Worm (Caenorhabditis elegans): Measurements from ENCODE around the gene sru-2.

sru-2 gene

DNA sequence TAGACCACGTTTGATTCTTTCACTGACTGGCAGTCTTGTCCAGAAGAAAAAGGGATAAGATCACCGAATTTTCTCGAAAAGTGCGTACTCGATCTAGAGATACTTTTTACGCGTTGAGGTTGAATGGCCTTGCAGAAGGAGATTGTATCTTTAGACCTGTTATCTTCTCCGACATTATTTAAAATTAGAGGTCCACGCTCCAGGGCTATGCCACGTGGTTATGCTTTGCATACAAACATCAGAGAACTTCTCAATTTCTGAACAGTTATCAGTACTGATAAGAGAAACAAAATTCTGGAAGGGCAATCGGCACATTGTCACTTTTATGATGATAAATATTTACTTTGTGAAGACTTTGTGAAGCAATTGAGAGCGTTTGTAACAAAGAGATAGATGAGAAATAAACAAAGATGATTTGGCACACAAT, 44.0 kb upstream of the sru-2 start (continued):
- no peak for TF ChIP-seq nhr-12 (tag; optimal IDR thresholded peaks at IDR 0.05)
- peak; percentile 58 for TF ChIP-seq F13H6.1 (tag; optimal IDR thresholded peaks at IDR 0.05)
- TF ChIP-seq aly-2 (tag; optimal IDR thresholded peaks at IDR 0.05): no peak
- TF ChIP-seq nhr-25 (tag; optimal IDR thresholded peaks at IDR 0.05): peak; percentile 17
- TF ChIP-seq mdl-1 (tag; optimal IDR thresholded peaks at IDR 0.05): peak; percentile 72 to 87
- TF ChIP-seq ztf-1 (GFP tag; conservative IDR thresholded peaks at IDR 0.05): no peak
- TF ChIP-seq lin-11 (tag; optimal IDR thresholded peaks at IDR 0.05): no peak
- TF ChIP-seq peb-1 (tag; optimal IDR thresholded peaks at IDR 0.05): no peak
- TF ChIP-seq ceh-82 (tag; optimal IDR thresholded peaks at IDR 0.05): no peak

DNA sequence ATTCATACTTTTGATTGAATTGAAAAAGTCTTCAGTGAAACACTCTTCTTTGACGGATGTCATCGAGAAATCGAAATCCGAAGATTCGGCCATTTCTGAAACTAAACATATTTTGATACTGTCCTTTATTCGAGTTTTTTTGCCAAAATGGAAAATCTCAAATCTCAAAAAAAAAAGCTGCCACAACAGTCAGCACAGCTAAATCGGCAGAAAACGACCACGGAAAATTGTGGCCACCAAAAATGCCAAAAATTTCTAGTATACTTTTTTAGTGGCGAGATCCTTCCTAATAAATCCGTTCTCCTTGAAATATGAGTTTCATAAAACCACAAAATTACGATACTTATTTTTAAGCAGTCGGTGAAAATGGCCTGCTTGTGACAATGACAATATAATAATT, 42.1 kb upstream of the sru-2 start, which contains the start of gene F38E11.9:
TSS of gene F38E11.9 (minus strand) at position 101 of the 400 bp plus-strand sequence.
- TF ChIP-seq mdl-1 (tag; optimal IDR thresholded peaks at IDR 0.05) (no peak), unc-62 (GFP tag; optimal IDR thresholded peaks at IDR 0.05) (no peak), lin-39 (tag; optimal IDR thresholded peaks at IDR 0.05) (no peak), C34F6.9 (tag; optimal IDR thresholded peaks at IDR 0.05) (no peak), fos-1 (tag; optimal IDR thresholded peaks at IDR 0.05) (no peak), dmd-4 (tag; optimal IDR thresholded peaks at IDR 0.05) (no peak), nhr-11 (tag; optimal IDR thresholded peaks at IDR 0.05) (no peak), ceh-82 (tag; optimal IDR thresholded peaks at IDR 0.05) (no peak), sem-4 (tag; optimal IDR thresholded peaks at IDR 0.05) (no peak), lin-13 (GFP tag; optimal IDR thresholded peaks at IDR 0.05) (no peak), sma-3 (GFP tag; optimal IDR thresholded peaks at IDR 0.05) (no peak), nhr-129 (tag; optimal IDR thresholded peaks at IDR 0.05) (no peak), zag-1 (tag; optimal IDR thresholded peaks at IDR 0.05) (no peak), ztf-4 (tag; optimal IDR thresholded peaks at IDR 0.05) (no peak), mbf-1 (tag; optimal IDR thresholded peaks at IDR 0.05) (no peak), nhr-77 (tag; optimal IDR thresholded peaks at IDR 0.05) (no peak)

DNA sequence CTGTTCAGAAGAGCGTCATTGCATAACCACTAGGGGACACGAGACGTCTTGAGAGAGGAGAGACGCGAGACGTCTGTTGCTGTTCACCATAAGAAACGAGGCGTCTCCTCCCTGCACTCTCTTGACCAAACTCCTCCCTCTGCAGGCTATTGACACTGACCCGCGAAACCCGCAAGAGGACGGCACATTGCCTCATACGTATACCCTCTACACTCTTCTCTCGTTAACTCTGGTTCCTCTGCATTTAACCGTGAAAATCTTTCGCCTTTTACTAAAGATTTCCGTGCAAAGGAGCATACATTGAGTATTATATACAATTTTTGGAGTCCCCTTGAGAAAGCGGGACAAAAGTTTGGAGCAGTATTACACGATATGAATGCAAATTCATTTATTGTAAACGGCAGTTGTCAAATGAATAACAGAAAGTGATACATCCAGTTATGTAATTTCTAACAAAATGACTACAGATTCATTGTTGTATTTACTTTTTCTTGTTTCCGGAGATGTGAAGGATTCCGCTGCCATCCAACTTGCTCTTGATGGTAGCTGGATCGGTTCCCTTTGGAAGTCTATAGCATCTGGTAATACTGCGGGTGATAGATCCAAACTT, 41.5 kb upstream of the sru-2 start:
- peak; percentile 88 for TF ChIP-seq nhr-25 (tag; optimal IDR thresholded peaks at IDR 0.05)
- no peak for TF ChIP-seq unc-62 (GFP tag; optimal IDR thresholded peaks at IDR 0.05)
- peak; percentile 93 for TF ChIP-seq sem-4 (tag; optimal IDR thresholded peaks at IDR 0.05)
- TF ChIP-seq C34F6.9 (tag; optimal IDR thresholded peaks at IDR 0.05): peak; percentile 94
- TF ChIP-seq nhr-129 (tag; optimal IDR thresholded peaks at IDR 0.05): peak; percentile 95
- TF ChIP-seq mdl-1 (tag; optimal IDR thresholded peaks at IDR 0.05): peak; percentile 66 to 84
- TF ChIP-seq nhr-10 (tag; optimal IDR thresholded peaks at IDR 0.05): peak; percentile 67
- peak; percentile 93 for TF ChIP-seq lin-11 (tag; optimal IDR thresholded peaks at IDR 0.05)
- peak; percentile 44 for TF ChIP-seq nhr-237 (tag; optimal IDR thresholded peaks at IDR 0.05)
- TF ChIP-seq ama-1 (optimal IDR thresholded peaks at IDR 0.05): peak; percentile 99
- peak; percentile 84 to 92 for TF ChIP-seq lsy-2 (tag; optimal IDR thresholded peaks at IDR 0.05)
- peak; percentile 96 for TF ChIP-seq sma-9 (GFP tag; optimal IDR thresholded peaks at IDR 0.05)
- no peak for TF ChIP-seq sma-9 (tag; optimal IDR thresholded peaks at IDR 0.05)
- peak; percentile 68 for TF ChIP-seq skn-1 (tag; optimal IDR thresholded peaks at IDR 0.05)
- TF ChIP-seq gmeb-1 (tag; optimal IDR thresholded peaks at IDR 0.05): peak; percentile 76
- peak; percentile 72 for TF ChIP-seq mab-5 (tag; optimal IDR thresholded peaks at IDR 0.05)
- peak; percentile 83 for TF ChIP-seq unc-55 (GFP tag; optimal IDR thresholded peaks at IDR 0.05)
- TF ChIP-seq elt-1 (tag; optimal IDR thresholded peaks at IDR 0.05): no peak
- TF ChIP-seq ZK546.5 (tag; optimal IDR thresholded peaks at IDR 0.05): peak; percentile 19
- peak; percentile 23 for TF ChIP-seq ceh-82 (tag; optimal IDR thresholded peaks at IDR 0.05)
- TF ChIP-seq blmp-1 (tag; optimal IDR thresholded peaks at IDR 0.05; ENCODE audit: insufficient read depth): peak; percentile 81
- TF ChIP-seq nhr-21 (tag; optimal IDR thresholded peaks at IDR 0.05): peak; percentile 96
- peak; percentile 52 for TF ChIP-seq nhr-77 (tag; optimal IDR thresholded peaks at IDR 0.05)
- no peak for TF ChIP-seq nhr-12 (tag; optimal IDR thresholded peaks at IDR 0.05)
- peak; percentile 99 for TF ChIP-seq snpc-4 (tag; optimal IDR thresholded peaks at IDR 0.05)
- TF ChIP-seq alr-1 (tag; optimal IDR thresholded peaks at IDR 0.05): no peak
- TF ChIP-seq F13H6.1 (tag; optimal IDR thresholded peaks at IDR 0.05): peak; percentile 97
- TF ChIP-seq ztf-1 (GFP tag; conservative IDR thresholded peaks at IDR 0.05): no peak
- peak; percentile 44 for TF ChIP-seq nhr-11 (tag; optimal IDR thresholded peaks at IDR 0.05)
- peak; percentile 48 for TF ChIP-seq ztf-11 (tag; optimal IDR thresholded peaks at IDR 0.05)
- TF ChIP-seq elt-3 (tag; optimal IDR thresholded peaks at IDR 0.05): no peak
- TF ChIP-seq R02D3.7 (tag; optimal IDR thresholded peaks at IDR 0.05): peak; percentile 28
- TF ChIP-seq mbf-1 (tag; optimal IDR thresholded peaks at IDR 0.05): no peak
- no peak for TF ChIP-seq nhr-23 (tag; optimal IDR thresholded peaks at IDR 0.05)
- peak; percentile 86 for TF ChIP-seq Y55F3AM.14 (GFP tag; optimal IDR thresholded peaks at IDR 0.05)
- no peak for TF ChIP-seq aly-2 (tag; optimal IDR thresholded peaks at IDR 0.05)
- peak; percentile 92 for TF ChIP-seq lin-13 (GFP tag; optimal IDR thresholded peaks at IDR 0.05)
- no peak for TF ChIP-seq zag-1 (tag; optimal IDR thresholded peaks at IDR 0.05)
- no peak for TF ChIP-seq unc-39 (tag; optimal IDR thresholded peaks at IDR 0.05)
- peak; percentile 93 for TF ChIP-seq sma-3 (GFP tag; optimal IDR thresholded peaks at IDR 0.05)
- peak; percentile 95 for TF ChIP-seq crh-2 (tag; optimal IDR thresholded peaks at IDR 0.05)
- TF ChIP-seq egl-27 (tag; optimal IDR thresholded peaks at IDR 0.05): peak; percentile 90
- peak; percentile 94 for TF ChIP-seq fos-1 (tag; optimal IDR thresholded peaks at IDR 0.05)
- TF ChIP-seq ztf-4 (tag; optimal IDR thresholded peaks at IDR 0.05): peak; percentile 86
